Worm (Caenorhabditis elegans) whole organism, L4 larva: ENCODE data around the gene mak-1.

Experiments used
- F37D6.2 ChIP-seq: sonication (generic microtip); optimal IDR thresholded peaks from 2 replicates; lab custom pipeline; 2016; ENCODE audit warnings: mild to moderate bottlenecking, missing genetic modification characterization, missing compliant biosample characterization
- F44E2.7 ChIP-seq: fragments of 200-800 bp; sonication (Bioruptor generic); IDR thresholded peaks from 2 replicates; pipeline ENCODE4 v2.1.2; 2022; ENCODE audit warnings: missing genetic modification characterization, missing compliant biosample characterization
- F49E8.2 ChIP-seq: sonication (generic microtip); optimal IDR thresholded peaks from 2 replicates; lab custom pipeline; 2016; ENCODE audit warnings: missing compliant biosample characterization, mild to moderate bottlenecking, missing genetic modification characterization, borderline replicate concordance
- R02D3.7 ChIP-seq: fragments of 150-350 bp; sonication (generic microtip); optimal IDR thresholded peaks from 3 replicates; lab custom pipeline; 2014; ENCODE audit warnings: missing biosample characterization, missing genetic modification characterization
- arid-1 ChIP-seq: fragments of 200-800 bp; sonication (Bioruptor generic); conservative IDR thresholded peaks from 2 replicates; pipeline ENCODE4 v1.3.6; 2022; ENCODE audit warnings: missing genetic modification reagents, missing genetic modification characterization, missing compliant biosample characterization
- ceh-20 ChIP-seq: fragments of 200-800 bp; sonication (Bioruptor generic); IDR thresholded peaks from 2 replicates; pipeline ENCODE4 v1.3.6; 2022; ENCODE audit warnings: missing genetic modification reagents, missing genetic modification characterization, missing compliant biosample characterization
- ceh-62 ChIP-seq: sonication (generic microtip); optimal IDR thresholded peaks from 2 replicates; lab custom pipeline; 2017; ENCODE audit warnings: missing biosample characterization, missing genetic modification characterization
- ceh-82 ChIP-seq: sonication (generic microtip); optimal IDR thresholded peaks from 2 replicates; lab custom pipeline; 2017; ENCODE audit warnings: missing biosample characterization, missing genetic modification characterization
- ces-1 ChIP-seq: fragments of 150-350 bp; sonication (generic microtip); optimal IDR thresholded peaks from 4 replicates; lab custom pipeline; 2014; ENCODE audit warnings: missing biosample characterization, missing genetic modification reagents, missing genetic modification characterization
- cey-2 ChIP-seq: sonication (generic microtip); optimal IDR thresholded peaks from 3 replicates; lab custom pipeline; 2017; ENCODE audit warnings: missing genetic modification characterization, mild to moderate bottlenecking, missing compliant biosample characterization, antibody characterized with exemption, borderline replicate concordance; ENCODE audit not compliant: insufficient read depth
- daf-12 ChIP-seq: fragments of 150-350 bp; optimal IDR thresholded peaks from 2 replicates; lab custom pipeline; 2014; ENCODE audit warnings: missing biosample characterization, missing genetic modification reagents, missing genetic modification characterization
- daf-8 ChIP-seq: fragments of 200-800 bp; sonication (Bioruptor generic); IDR thresholded peaks from 2 replicates; pipeline ENCODE4 v1.3.6; 2022; ENCODE audit warnings: missing genetic modification characterization, missing compliant biosample characterization
- dmd-6 ChIP-seq: fragments of 200-800 bp; sonication (Bioruptor generic); IDR thresholded peaks from 2 replicates; pipeline ENCODE4 v1.3.6; 2022; ENCODE audit warnings: missing genetic modification reagents, missing genetic modification characterization, missing compliant biosample characterization
- dpl-1 ChIP-seq: fragments of 150-350 bp; optimal IDR thresholded peaks from 2 replicates; lab custom pipeline; 2014; ENCODE audit warnings: missing biosample characterization, missing genetic modification reagents, missing genetic modification characterization
- dve-1 ChIP-seq: sonication (generic microtip); optimal IDR thresholded peaks from 2 replicates; lab custom pipeline; 2017; ENCODE audit warnings: antibody characterized with exemption, mild to moderate bottlenecking, missing genetic modification characterization, missing compliant biosample characterization; ENCODE audit not compliant: insufficient read depth
- egl-27 ChIP-seq: sonication (generic microtip); optimal IDR thresholded peaks from 3 replicates; lab custom pipeline; 2017; ENCODE audit warnings: missing biosample characterization, missing genetic modification reagents, missing genetic modification characterization
- fkh-10 ChIP-seq: fragments of 150-350 bp; optimal IDR thresholded peaks from 2 replicates; lab custom pipeline; 2014; ENCODE audit warnings: missing biosample characterization, missing genetic modification reagents, missing genetic modification characterization
- fos-1 ChIP-seq: fragments of 150-350 bp; optimal IDR thresholded peaks from 2 replicates; lab custom pipeline; 2014; ENCODE audit warnings: missing biosample characterization, missing genetic modification characterization
- gei-8 ChIP-seq: fragments of 200-800 bp; sonication (Bioruptor generic); optimal IDR thresholded peaks from 2 replicates; lab custom pipeline; 2018; ENCODE audit warnings: mild to moderate bottlenecking, missing genetic modification characterization, missing compliant biosample characterization
- hif-1 ChIP-seq, 2 experiments: sonication (generic microtip); optimal IDR thresholded peaks; 2 replicates each; lab custom pipeline; 2016 to 2017; ENCODE audit warnings: missing compliant biosample characterization in 2 of 2, missing genetic modification characterization in 2 of 2, missing genetic modification reagents in 2 of 2, missing genotype in 2 of 2, mild to moderate bottlenecking in 1 of 2
- hmg-1.1 ChIP-seq: fragments of 200-800 bp; sonication (Bioruptor generic); IDR thresholded peaks from 2 replicates; pipeline ENCODE4 v1.3.6; 2022; ENCODE audit warnings: missing genetic modification reagents, missing genetic modification characterization, missing compliant biosample characterization
- lim-7 ChIP-seq: fragments of 200-800 bp; sonication (Bioruptor generic); IDR thresholded peaks from 2 replicates; pipeline ENCODE4 v1.3.6; 2022; ENCODE audit warnings: missing genetic modification characterization, missing compliant biosample characterization
- lin-1 ChIP-seq: fragments of 200-800 bp; sonication (Bioruptor generic); IDR thresholded peaks from 2 replicates; pipeline ENCODE4 v1.3.6; 2022; ENCODE audit warnings: missing genetic modification reagents, missing genetic modification characterization, missing compliant biosample characterization
- lin-13 ChIP-seq: fragments of 150-350 bp; optimal IDR thresholded peaks from 2 replicates; lab custom pipeline; 2014; ENCODE audit warnings: missing biosample characterization, missing genetic modification reagents, missing genetic modification characterization
- lin-15B ChIP-seq: fragments of 150-350 bp; sonication (generic microtip); optimal IDR thresholded peaks from 3 replicates; lab custom pipeline; 2014; ENCODE audit warnings: missing biosample characterization, missing genetic modification characterization
- lin-29 ChIP-seq: fragments of 200-800 bp; sonication (Bioruptor generic); IDR thresholded peaks from 2 replicates; pipeline ENCODE4 v1.3.6; 2022; ENCODE audit warnings: missing genetic modification reagents, missing genetic modification characterization, missing compliant biosample characterization
- lsy-2 ChIP-seq, 2 experiments: fragments of 150-350 bp in 1 of 2; sonication (generic microtip) in 1 of 2; optimal IDR thresholded peaks; 2 replicates each; lab custom pipeline; 2014 to 2017; ENCODE audit warnings: missing biosample characterization in 2 of 2, missing genetic modification characterization in 2 of 2
- madf-5 ChIP-seq, 2 experiments: fragments of 200-800 bp; sonication (Bioruptor generic); IDR thresholded peaks; 2 replicates each; pipeline ENCODE4 v1.3.6; 2022; ENCODE audit warnings: missing compliant biosample characterization in 2 of 2, missing genetic modification characterization in 2 of 2
- madf-9 ChIP-seq: fragments of 200-800 bp; sonication (Bioruptor generic); conservative IDR thresholded peaks from 2 replicates; pipeline ENCODE4 v1.3.6; 2022; ENCODE audit warnings: missing genetic modification reagents, missing genetic modification characterization, missing compliant biosample characterization
- mep-1 ChIP-seq: fragments of 150-350 bp; sonication (generic microtip); optimal IDR thresholded peaks from 3 replicates; lab custom pipeline; 2014; ENCODE audit warnings: missing biosample characterization, missing genetic modification characterization
- mes-2 ChIP-seq: sonication (generic microtip); optimal IDR thresholded peaks from 2 replicates; lab custom pipeline; 2016; ENCODE audit warnings: missing genotype, mild to moderate bottlenecking, missing genetic modification characterization, missing compliant biosample characterization; ENCODE audit not compliant: poor library complexity, severe bottlenecking
- nhr-10 ChIP-seq: fragments of 150-350 bp; optimal IDR thresholded peaks from 2 replicates; lab custom pipeline; 2014; ENCODE audit warnings: missing biosample characterization, missing genetic modification characterization
- nhr-102 ChIP-seq: sonication (generic microtip); optimal IDR thresholded peaks from 2 replicates; lab custom pipeline; 2016; ENCODE audit warnings: mild to moderate bottlenecking, missing genetic modification characterization, moderate library complexity, missing compliant biosample characterization
- nhr-11 ChIP-seq: fragments of 150-350 bp; optimal IDR thresholded peaks from 2 replicates; lab custom pipeline; 2014; ENCODE audit warnings: missing biosample characterization, missing genetic modification characterization
- nhr-237 ChIP-seq: sonication (generic microtip); optimal IDR thresholded peaks from 2 replicates; lab custom pipeline; 2017; ENCODE audit warnings: missing biosample characterization, missing genetic modification characterization
- nhr-25 ChIP-seq: sonication (generic microtip); optimal IDR thresholded peaks from 2 replicates; lab custom pipeline; 2017; ENCODE audit warnings: missing genetic modification characterization, mild to moderate bottlenecking, missing compliant biosample characterization, antibody characterized with exemption, moderate library complexity, borderline replicate concordance; ENCODE audit not compliant: insufficient read depth
- nhr-28 ChIP-seq: fragments of 150-350 bp; optimal IDR thresholded peaks from 2 replicates; lab custom pipeline; 2014; ENCODE audit warnings: missing biosample characterization, missing genetic modification characterization
- nhr-41 ChIP-seq: fragments of 200-800 bp; sonication (Bioruptor generic); IDR thresholded peaks from 2 replicates; pipeline ENCODE4 v1.3.6; 2022; ENCODE audit warnings: missing genetic modification reagents, missing genetic modification characterization, missing compliant biosample characterization
- nhr-48 ChIP-seq: sonication (generic microtip); optimal IDR thresholded peaks from 2 replicates; lab custom pipeline; 2016; ENCODE audit warnings: mild to moderate bottlenecking, missing genetic modification characterization, missing compliant biosample characterization
- nhr-76 ChIP-seq: fragments of 150-350 bp; optimal IDR thresholded peaks from 2 replicates; lab custom pipeline; 2014; ENCODE audit warnings: missing biosample characterization, missing genetic modification characterization
- nhr-77 ChIP-seq: fragments of 150-350 bp; optimal IDR thresholded peaks from 2 replicates; lab custom pipeline; 2014; ENCODE audit warnings: missing biosample characterization, missing genetic modification characterization
- pqm-1 ChIP-seq: sonication (generic microtip); optimal IDR thresholded peaks from 2 replicates; lab custom pipeline; 2017; ENCODE audit warnings: missing biosample characterization, missing genetic modification characterization
- saeg-2 ChIP-seq: fragments of 200-800 bp; sonication (Bioruptor generic); IDR thresholded peaks from 2 replicates; pipeline ENCODE4 v1.3.6; 2022; ENCODE audit warnings: missing genetic modification reagents, missing genetic modification characterization, missing compliant biosample characterization
- snpc-4 ChIP-seq: fragments of 150-350 bp; optimal IDR thresholded peaks from 2 replicates; lab custom pipeline; 2014; ENCODE audit warnings: missing biosample characterization, missing genetic modification characterization
- unc-130 ChIP-seq: sonication (generic microtip); optimal IDR thresholded peaks from 2 replicates; lab custom pipeline; 2016; ENCODE audit warnings: missing genetic modification reagents, missing genetic modification characterization, missing compliant biosample characterization
- unc-62 ChIP-seq, 3 experiments: fragments of 150-350 bp in 1 of 3; sonication (generic microtip); optimal IDR thresholded peaks in 2 of 3; peaks in 1 of 3; 1 replicate in 1 of 3; 2 replicates in 2 of 3; lab custom pipeline; 2014 to 2017; ENCODE audit warnings: missing biosample characterization in 3 of 3, missing genetic modification characterization in 3 of 3, missing genetic modification reagents in 3 of 3, missing genotype in 1 of 3
- vab-7 ChIP-seq: fragments of 200-800 bp; sonication (Bioruptor generic); IDR thresholded peaks from 2 replicates; pipeline ENCODE4 v1.3.6; 2022; ENCODE audit warnings: missing genetic modification reagents, missing genetic modification characterization, missing compliant biosample characterization
- zfp-2 ChIP-seq: sonication (generic microtip); optimal IDR thresholded peaks from 2 replicates; lab custom pipeline; 2016; ENCODE audit warnings: mild to moderate bottlenecking, missing genetic modification characterization, missing compliant biosample characterization

Gene mak-1

DNA sequence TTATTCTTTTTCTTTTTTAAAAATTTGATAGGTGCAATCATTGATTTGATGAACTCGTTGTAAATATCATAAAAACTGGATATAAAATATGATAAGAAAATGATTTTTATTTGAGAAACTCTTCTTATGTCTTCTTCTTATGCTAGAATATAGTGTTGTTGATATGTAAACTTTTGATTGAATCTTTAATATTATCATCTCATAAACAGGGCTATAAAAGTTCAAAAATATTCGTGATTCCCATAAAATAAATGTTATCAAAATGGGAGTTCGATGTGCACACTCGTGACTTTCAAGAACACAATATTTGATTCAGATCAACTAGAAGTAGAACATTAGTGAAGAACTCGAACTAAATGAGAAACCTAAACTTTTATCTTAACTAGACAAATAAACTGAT lies 4.9 kb upstream of the mak-1 start (continued):
- TF ChIP-seq arid-1 (GFP tag; lab: Robert Waterston, UW) (no peak), nhr-10 (tag; lab: Kevin White, UChicago) (peak; percentile 23), nhr-48 (tag; lab: Kevin White, UChicago) (peak; percentile 64), daf-8 (GFP tag; lab: Robert Waterston, UW) (no peak), unc-62 (GFP tag; optimal IDR thresholded peaks at IDR 0.05 in 1 of 2; lab: Kevin White, UChicago) (no peak), unc-62 (tag; optimal IDR thresholded peaks at IDR 0.05; lab: Kevin White, UChicago) (no peak), vab-7 (GFP tag; lab: Robert Waterston, UW) (no peak), nhr-41 (no peak), F37D6.2 (tag; lab: Kevin White, UChicago) (no peak), nhr-102 (tag; lab: Kevin White, UChicago) (peak; percentile 22), nhr-76 (no peak)

DNA sequence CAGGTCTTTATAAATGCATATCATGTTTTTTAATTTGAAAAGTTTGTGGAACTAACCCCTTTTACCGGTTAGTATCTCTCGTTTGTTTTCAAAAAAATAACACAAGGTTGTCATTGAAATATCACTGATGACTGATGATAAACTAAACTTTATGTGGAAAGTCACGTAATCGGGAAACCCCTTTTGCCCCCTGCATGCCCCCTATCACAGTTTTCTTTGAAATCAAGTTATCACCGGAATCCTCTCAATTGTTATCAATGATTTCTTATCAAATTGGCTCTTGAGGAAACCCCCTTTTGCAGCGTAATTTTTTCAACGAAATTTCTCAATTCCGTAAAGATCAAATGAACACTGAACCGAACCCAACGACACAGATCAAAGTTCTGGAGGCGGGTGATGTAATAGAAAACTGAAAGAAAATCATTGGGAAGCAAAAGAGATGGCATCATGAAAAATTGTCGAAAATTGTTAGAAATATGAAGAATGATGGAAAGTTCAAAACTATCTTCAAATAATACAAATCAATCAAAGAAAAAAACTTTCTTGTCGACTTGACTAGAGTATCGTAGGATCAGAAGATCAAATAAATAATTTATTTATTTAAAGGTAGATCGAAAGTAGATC lies 3.4 kb upstream of the mak-1 start:
- no peak for TF ChIP-seq lin-13
- no peak for TF ChIP-seq ceh-82 (tag; lab: Kevin White, UChicago)
- no peak for TF ChIP-seq fos-1
- peak; percentile 14 for TF ChIP-seq nhr-11 (tag; lab: Kevin White, UChicago)
- TF ChIP-seq ces-1 = no peak
- TF ChIP-seq fkh-10 (GFP tag; lab: Kevin White, UChicago) = no peak
- TF ChIP-seq ceh-62 (tag; lab: Kevin White, UChicago) = no peak
- TF ChIP-seq lin-29 (GFP tag; lab: Robert Waterston, UW) = no peak
- peak; percentile 52 for TF ChIP-seq gei-8 (GFP tag; lab: Kevin White, UChicago)
- TF ChIP-seq dve-1 = peak; percentile 75
- peak; percentile 40; the same call in 1 of the 2 replicates for TF ChIP-seq ceh-20
- TF ChIP-seq pqm-1 (tag; lab: Kevin White, UChicago) = peak; percentile 81
- TF ChIP-seq mep-1 (tag; lab: Kevin White, UChicago) = no peak
- no peak for TF ChIP-seq cey-2 (tag; lab: Kevin White, UChicago)
- no peak for TF ChIP-seq unc-130 (GFP tag; lab: Kevin White, UChicago)
- TF ChIP-seq snpc-4 (tag; lab: Kevin White, UChicago) = no peak
- TF ChIP-seq nhr-48 (tag; lab: Kevin White, UChicago) = peak; percentile 94
- TF ChIP-seq hmg-1.1 (GFP tag; lab: Robert Waterston, UW) = no peak
- no peak for TF ChIP-seq nhr-25 (tag; lab: Kevin White, UChicago)
- TF ChIP-seq mes-2 (tag; lab: Kevin White, UChicago) = no peak
- peak; percentile 87 for TF ChIP-seq lin-1 (GFP tag; lab: Robert Waterston, UW)
- no peak for TF ChIP-seq daf-12 (tag; lab: Kevin White, UChicago)
- TF ChIP-seq dpl-1 = no peak
- TF ChIP-seq lin-15B (tag; lab: Kevin White, UChicago) = no peak
- no peak for TF ChIP-seq madf-5 (GFP tag; IDR thresholded peaks at IDR 0.05; lab: Robert Waterston, UW)
- 0 out of 2 replicates have a peak, but pooled peaks have one; percentile 27 for TF ChIP-seq madf-9
- TF ChIP-seq nhr-237 = no peak
- no peak for TF ChIP-seq lim-7 (GFP tag; lab: Robert Waterston, UW)
- TF ChIP-seq nhr-77 = peak; percentile 71
- peak; percentile 22 for TF ChIP-seq nhr-102 (tag; lab: Kevin White, UChicago)
- TF ChIP-seq F44E2.7 (GFP tag; lab: Robert Waterston, UW) = no peak
- TF ChIP-seq egl-27 (tag; lab: Kevin White, UChicago) = no peak
- peak in 1 of 2 experiments; percentile 42 for TF ChIP-seq lsy-2 (tag; optimal IDR thresholded peaks at IDR 0.05; lab: Kevin White, UChicago)
- TF ChIP-seq dmd-6 (GFP tag; lab: Robert Waterston, UW) = peak; percentile 98
- TF ChIP-seq saeg-2 (GFP tag; lab: Robert Waterston, UW) = 0 out of 2 replicates have a peak, but pooled peaks have one; percentile 34
- no peak for TF ChIP-seq F37D6.2 (tag; lab: Kevin White, UChicago)
- TF ChIP-seq F49E8.2 (tag; lab: Kevin White, UChicago) = no peak
- peak; percentile 84 for TF ChIP-seq nhr-28 (tag; lab: Kevin White, UChicago)
- TF ChIP-seq zfp-2 = no peak
- TF ChIP-seq hif-1 (tag; optimal IDR thresholded peaks at IDR 0.05; lab: Kevin White, UChicago) = peak; percentile 62 to 96
- no peak for TF ChIP-seq R02D3.7 (tag; lab: Kevin White, UChicago)
